Worm (Caenorhabditis elegans) whole organism, mixed stage, embryonic: ENCODE measurements around the gene M117.6.

Source experiments
- ceh-83 ChIP-seq: fragments of 200-800 bp; sonication (Bioruptor generic); optimal IDR thresholded peaks from 2 replicates; lab custom pipeline; 2018; ENCODE audit warnings: mild to moderate bottlenecking, missing genetic modification characterization, missing compliant biosample characterization
- ces-1 ChIP-seq: fragments of 150-350 bp; optimal IDR thresholded peaks from 2 replicates; lab custom pipeline; 2014; ENCODE audit warnings: missing biosample characterization, missing genetic modification reagents, missing genetic modification characterization
- drap-1 ChIP-seq: fragments of 200-800 bp; sonication (Bioruptor generic); optimal IDR thresholded peaks from 3 replicates; lab custom pipeline; 2018; ENCODE audit warnings: mild to moderate bottlenecking, missing genetic modification characterization, missing compliant biosample characterization
- lin-13 ChIP-seq: fragments of 150-350 bp; optimal IDR thresholded peaks from 2 replicates; lab custom pipeline; 2014; ENCODE audit warnings: missing biosample characterization, missing genetic modification characterization
- mep-1 ChIP-seq: fragments of 150-350 bp; optimal IDR thresholded peaks from 2 replicates; lab custom pipeline; 2017; ENCODE audit warnings: missing biosample characterization, missing genetic modification reagents, missing genetic modification characterization, inconsistent platforms
- mls-2 ChIP-seq: sonication (generic microtip); optimal IDR thresholded peaks from 2 replicates; lab custom pipeline; 2016; ENCODE audit warnings: mild to moderate bottlenecking, missing genetic modification characterization, moderate library complexity, missing compliant biosample characterization
- nhr-237 ChIP-seq: fragments of 150-350 bp; optimal IDR thresholded peaks from 2 replicates; lab custom pipeline; 2014; ENCODE audit warnings: missing biosample characterization, missing genetic modification characterization
- nhr-28 ChIP-seq: fragments of 150-350 bp; optimal IDR thresholded peaks from 2 replicates; lab custom pipeline; 2014; ENCODE audit warnings: missing biosample characterization, missing genetic modification characterization
- pha-4 ChIP-seq: fragments of 150-350 bp; optimal IDR thresholded peaks from 2 replicates; lab custom pipeline; 2018; ENCODE audit warnings: missing biosample characterization, missing genetic modification reagents, missing genetic modification characterization
- sem-2 ChIP-seq: fragments of 200-800 bp; sonication (Bioruptor generic); optimal IDR thresholded peaks from 2 replicates; lab custom pipeline; 2018; ENCODE audit warnings: mild to moderate bottlenecking, missing genetic modification characterization, missing compliant biosample characterization
- unc-120 ChIP-seq: sonication (generic microtip); optimal IDR thresholded peaks from 2 replicates; lab custom pipeline; 2017; ENCODE audit warnings: missing genetic modification characterization, missing compliant biosample characterization; ENCODE audit not compliant: poor library complexity, severe bottlenecking
- zip-8 ChIP-seq: fragments of 150-350 bp; optimal IDR thresholded peaks from 2 replicates; lab custom pipeline; 2014; ENCODE audit warnings: missing biosample characterization, missing genetic modification characterization

DNA sequence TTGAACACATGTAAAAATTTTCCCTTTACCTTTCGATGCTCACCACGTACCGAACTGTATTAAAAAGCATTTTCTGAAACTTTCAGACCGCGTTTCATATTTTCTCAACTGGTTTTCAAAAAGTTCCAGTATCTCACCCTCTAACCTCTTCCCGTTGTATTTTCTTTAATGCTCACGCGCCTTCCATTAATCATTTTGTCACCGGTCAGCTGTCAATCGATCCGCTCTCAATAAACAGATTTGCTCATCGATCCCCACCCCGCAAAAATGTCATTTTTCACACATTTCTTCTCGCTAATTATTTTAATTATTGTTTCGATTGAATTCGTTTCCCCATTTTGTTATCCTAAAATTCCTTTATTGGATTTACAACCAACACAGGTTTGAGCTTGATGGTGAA lies 48.9 kb downstream of the M117.6 start, which contains the start of gene lpr-2:
- TF ChIP-seq lin-13, result no peak
- no peak for TF ChIP-seq zip-8 (tag; lab: Kevin White, UChicago)
- TF ChIP-seq mls-2 (tag; lab: Kevin White, UChicago), result no peak
- no peak for TF ChIP-seq pha-4
- no peak for TF ChIP-seq drap-1 (GFP tag; lab: Kevin White, UChicago)
- TF ChIP-seq nhr-237 (tag; lab: Kevin White, UChicago), result no peak
- TF ChIP-seq ceh-83 (GFP tag; lab: Kevin White, UChicago), result no peak
- TF ChIP-seq sem-2 (GFP tag; lab: Kevin White, UChicago), result no peak
- TF ChIP-seq unc-120 (tag; lab: Kevin White, UChicago), result no peak
- TF ChIP-seq mep-1 (tag; lab: Kevin White, UChicago), result no peak
- TF ChIP-seq nhr-28 (tag; lab: Kevin White, UChicago), result no peak
- no peak for TF ChIP-seq ces-1 (GFP tag; lab: Kevin White, UChicago)
